Fruit fly (Drosophila melanogaster): ENCODE data around the gene CG14810.

CG14810 gene

dm6 chrX:1772626-1773025 is 47.5 kb downstream of the CG14810 start (continued):
- TF ChIP-seq cad (GFP tag; optimal IDR thresholded peaks at IDR 0.05) (peak; percentile 57), Gsc (GFP tag; IDR thresholded peaks at IDR 0.05) (no peak), Scr (GFP tag; IDR thresholded peaks at IDR 0.05; ENCODE audit: partially characterized antibody) (peak; percentile 58), CG9727 (GFP tag; optimal IDR thresholded peaks at IDR 0.05) (no peak), row (GFP tag; IDR thresholded peaks at IDR 0.05) (peak; percentile 42; the same call in 2 of the 3 replicates), CG10462 (GFP tag; optimal IDR thresholded peaks at IDR 0.05) (no peak), CG34376 (GFP tag; optimal IDR thresholded peaks at IDR 0.05) (no peak), CG9797 (GFP tag; optimal IDR thresholded peaks at IDR 0.05) (peak; percentile 59), gfzf (GFP tag; optimal IDR thresholded peaks at IDR 0.05) (peak; percentile 72), CG30403 (GFP tag; optimal IDR thresholded peaks at IDR 0.05) (no peak), CG9437 (GFP tag; optimal IDR thresholded peaks at IDR 0.05) (no peak), prd (optimal IDR thresholded peaks at IDR 0.05) (peak in 1 of 2 experiments; percentile 29), prd (GFP tag; IDR thresholded peaks at IDR 0.05) (no peak), jigr1 (GFP tag; IDR thresholded peaks at IDR 0.05) (no peak), sisA (GFP tag; IDR thresholded peaks at IDR 0.05) (no peak), CG6689 (GFP tag; IDR thresholded peaks at IDR 0.05) (no peak), HHEX (GFP tag; optimal IDR thresholded peaks at IDR 0.05) (no peak), nau (GFP tag; optimal IDR thresholded peaks at IDR 0.05) (no peak), CG2875 (GFP tag; optimal IDR thresholded peaks at IDR 0.05) (no peak), Med (GFP tag) (peak; percentile 82), sr (GFP tag; IDR thresholded peaks at IDR 0.05) (no peak), pnt (GFP tag; optimal IDR thresholded peaks at IDR 0.05) (no peak), ac (GFP tag; optimal IDR thresholded peaks at IDR 0.05) (no peak), CG14710 (tag; optimal IDR thresholded peaks at IDR 0.05) (peak; percentile 26), CG3281 (GFP tag; optimal IDR thresholded peaks at IDR 0.05) (no peak), klu (GFP tag; IDR thresholded peaks at IDR 0.05) (no peak), Antp (GFP tag; optimal IDR thresholded peaks at IDR 0.05) (no peak), CG12104 (GFP tag; optimal IDR thresholded peaks at IDR 0.05) (no peak), Six4 (GFP tag; optimal IDR thresholded peaks at IDR 0.05) (no peak), phol (tag; optimal IDR thresholded peaks at IDR 0.05) (peak; percentile 56), dmrt11E (tag; optimal IDR thresholded peaks at IDR 0.05) (no peak), ewg (GFP tag; optimal IDR thresholded peaks at IDR 0.05) (no peak), CG4854 (GFP tag; optimal IDR thresholded peaks at IDR 0.05) (no peak), vnd (GFP tag; IDR thresholded peaks at IDR 0.05; ENCODE audit: partially characterized antibody) (no peak), CG7745 (tag; optimal IDR thresholded peaks at IDR 0.05) (no peak), CG14965 (GFP tag; optimal IDR thresholded peaks at IDR 0.05; ENCODE audit: borderline replicate concordance) (peak; percentile 53), Dip3 (GFP tag; optimal IDR thresholded peaks at IDR 0.05) (no peak), CG6272 (GFP tag; IDR thresholded peaks at IDR 0.05) (no peak), CG7987 (GFP tag; optimal IDR thresholded peaks at IDR 0.05) (peak; percentile 15), Ptx1 (GFP tag; IDR thresholded peaks at IDR 0.05) (no peak), CG17385 (GFP tag; optimal IDR thresholded peaks at IDR 0.05) (no peak), vfl (GFP tag; optimal IDR thresholded peaks at IDR 0.05) (no peak), lilli (GFP tag; optimal IDR thresholded peaks at IDR 0.05) (no peak), Sry-β (GFP tag; optimal IDR thresholded peaks at IDR 0.05) (peak; percentile 1), ro (GFP tag; IDR thresholded peaks at IDR 0.05) (no peak), Max (GFP tag; optimal IDR thresholded peaks at IDR 0.05) (no peak), CG13287 (GFP tag; IDR thresholded peaks at IDR 0.05; ENCODE audit: partially characterized antibody) (peak; percentile 67), CG30431 (GFP tag; optimal IDR thresholded peaks at IDR 0.05) (no peak), tll (GFP tag; optimal IDR thresholded peaks at IDR 0.05) (no peak), Meics (GFP tag; optimal IDR thresholded peaks at IDR 0.05) (no peak), CG42726 (GFP tag; IDR thresholded peaks at IDR 0.05; ENCODE audit: partially characterized antibody) (0 out of 2 replicates have a peak, but pooled peaks have one; percentile 35)

All from whole organism, embryonic.